Fruit fly (Drosophila melanogaster) whole organism, prepupa: ENCODE data around the gene Pgant4.

Experiments
- Blimp-1 ChIP-seq: fragments of 200-800 bp; sonication (Bioruptor generic); optimal IDR thresholded peaks from 3 replicates; lab custom pipeline; 2017; ENCODE audit warnings: missing biosample characterization, missing genetic modification characterization, mild to moderate bottlenecking, moderate library complexity, missing genetic modification reagents
- CG10631 ChIP-seq: fragments of 200-800 bp; sonication (Bioruptor generic); optimal IDR thresholded peaks from 2 replicates; lab custom pipeline; 2016; ENCODE audit warnings: missing biosample characterization, missing genetic modification characterization
- CG10669 ChIP-seq: fragments of 200-800 bp; sonication (Bioruptor generic); optimal IDR thresholded peaks from 3 replicates; lab custom pipeline; 2018; ENCODE audit warnings: missing biosample characterization, mild to moderate bottlenecking, missing genetic modification characterization, moderate library complexity
- CG11762 ChIP-seq: fragments of 200-800 bp; sonication (Bioruptor generic); optimal IDR thresholded peaks from 3 replicates; lab custom pipeline; 2016; ENCODE audit warnings: missing biosample characterization, missing genetic modification characterization; ENCODE audit not compliant: insufficient read depth
- CG11902 ChIP-seq: fragments of 200-800 bp; sonication (Bioruptor generic); optimal IDR thresholded peaks from 3 replicates; lab custom pipeline; 2016; ENCODE audit warnings: missing biosample characterization, missing genetic modification characterization
- CG15336 ChIP-seq: fragments of 200-800 bp; sonication (Bioruptor generic); IDR thresholded peaks from 2 replicates; pipeline ENCODE4 v1.3.6; 2022; ENCODE audit warnings: missing biosample characterization, missing genetic modification characterization
- CG3032 ChIP-seq: fragments of 200-800 bp; optimal IDR thresholded peaks from 2 replicates; lab custom pipeline; 2019; ENCODE audit warnings: missing biosample characterization, mild to moderate bottlenecking, missing genetic modification characterization, moderate library complexity
- CG31627 ChIP-seq: fragments of 200-800 bp; sonication (Bioruptor generic); optimal IDR thresholded peaks from 3 replicates; lab custom pipeline; 2016; ENCODE audit warnings: missing biosample characterization, missing genetic modification characterization
- CG32006 ChIP-seq: fragments of 200-800 bp; sonication (Bioruptor generic); optimal IDR thresholded peaks from 3 replicates; lab custom pipeline; 2017; ENCODE audit warnings: missing biosample characterization, mild to moderate bottlenecking, missing genetic modification characterization
- CG34406 ChIP-seq: fragments of 200-800 bp; sonication (Bioruptor generic); optimal IDR thresholded peaks from 3 replicates; lab custom pipeline; 2016; ENCODE audit warnings: missing biosample characterization, missing genetic modification characterization
- CG3919 ChIP-seq: fragments of 200-800 bp; sonication (Bioruptor generic); optimal IDR thresholded peaks from 3 replicates; lab custom pipeline; 2016; ENCODE audit warnings: missing biosample characterization, missing genetic modification characterization
- CG4318 ChIP-seq: fragments of 200-800 bp; sonication (Bioruptor generic); optimal IDR thresholded peaks from 3 replicates; lab custom pipeline; 2017; ENCODE audit warnings: missing biosample characterization, mild to moderate bottlenecking, missing genetic modification characterization
- CG6163 ChIP-seq: fragments of 200-800 bp; sonication (Bioruptor generic); IDR thresholded peaks from 3 replicates; pipeline ENCODE4 v1.3.6; 2022; ENCODE audit warnings: missing biosample characterization, missing genetic modification characterization
- CG6276 ChIP-seq: fragments of 200-800 bp; sonication (Bioruptor generic); optimal IDR thresholded peaks from 2 replicates; lab custom pipeline; 2017; ENCODE audit warnings: missing biosample characterization, mild to moderate bottlenecking, missing genetic modification characterization
- CG6792 ChIP-seq: fragments of 200-800 bp; sonication (Bioruptor generic); optimal IDR thresholded peaks from 3 replicates; lab custom pipeline; 2016; ENCODE audit warnings: missing biosample characterization, missing genetic modification characterization
- CG8119 ChIP-seq: fragments of 200-800 bp; sonication (Bioruptor generic); IDR thresholded peaks from 3 replicates; pipeline ENCODE4 v1.3.6; 2022; ENCODE audit warnings: missing biosample characterization, missing genetic modification characterization
- CG8319 ChIP-seq: fragments of 200-800 bp; sonication (Bioruptor generic); optimal IDR thresholded peaks from 3 replicates; lab custom pipeline; 2016; ENCODE audit warnings: missing biosample characterization, missing genetic modification characterization
- CG8632 ChIP-seq: fragments of 200-800 bp; sonication (Bioruptor generic); optimal IDR thresholded peaks from 3 replicates; lab custom pipeline; 2016; ENCODE audit warnings: missing biosample characterization, missing genetic modification characterization
- Eip78C ChIP-seq: fragments of 200-800 bp; sonication (Bioruptor generic); peaks from one replicate; lab custom pipeline; 2016; ENCODE audit warnings: missing biosample characterization, missing genetic modification characterization
- Ets96B ChIP-seq: fragments of 200-800 bp; optimal IDR thresholded peaks from 2 replicates; lab custom pipeline; 2019; ENCODE audit warnings: missing biosample characterization, mild to moderate bottlenecking, missing genetic modification characterization, moderate library complexity
- Gug ChIP-seq: fragments of 200-800 bp; sonication (Bioruptor generic); IDR thresholded peaks from 2 replicates; pipeline ENCODE4 v1.3.6; 2022; ENCODE audit warnings: missing biosample characterization, missing genetic modification characterization
- Hr39 ChIP-seq: fragments of 200-800 bp; sonication (Bioruptor generic); optimal IDR thresholded peaks from 2 replicates; lab custom pipeline; 2016; ENCODE audit warnings: missing biosample characterization, missing genetic modification characterization
- Hr4 ChIP-seq: fragments of 200-800 bp; sonication (Bioruptor generic); optimal IDR thresholded peaks from 3 replicates; lab custom pipeline; 2016; ENCODE audit warnings: missing biosample characterization, missing genetic modification characterization
- Lpt ChIP-seq: fragments of 200-800 bp; sonication (Bioruptor generic); optimal IDR thresholded peaks from 3 replicates; lab custom pipeline; 2016; ENCODE audit warnings: missing biosample characterization, missing genetic modification characterization
- OdsH ChIP-seq: fragments of 200-800 bp; sonication (Bioruptor generic); optimal IDR thresholded peaks from 3 replicates; lab custom pipeline; 2016; ENCODE audit warnings: missing biosample characterization, missing genetic modification characterization
- cyc ChIP-seq: fragments of 200-800 bp; sonication (Bioruptor generic); optimal IDR thresholded peaks from 3 replicates; lab custom pipeline; 2016; ENCODE audit warnings: missing biosample characterization, missing genetic modification characterization
- dsx ChIP-seq: fragments of 200-800 bp; optimal IDR thresholded peaks from 3 replicates; lab custom pipeline; 2019; ENCODE audit warnings: missing biosample characterization, mild to moderate bottlenecking, missing genetic modification characterization, moderate library complexity; ENCODE audit not compliant: poor library complexity, severe bottlenecking
- eg ChIP-seq: fragments of 200-800 bp; sonication (Bioruptor generic); IDR thresholded peaks from 3 replicates; pipeline ENCODE4 v1.3.6; 2022; ENCODE audit warnings: missing biosample characterization, missing genetic modification characterization
- esn ChIP-seq: fragments of 200-800 bp; sonication (Bioruptor generic); optimal IDR thresholded peaks from 2 replicates; lab custom pipeline; 2016; ENCODE audit warnings: missing biosample characterization, mild to moderate bottlenecking, missing genetic modification characterization, moderate library complexity
- fd85E ChIP-seq: fragments of 200-800 bp; sonication (Bioruptor generic); optimal IDR thresholded peaks from 3 replicates; lab custom pipeline; 2016; ENCODE audit warnings: missing biosample characterization, missing genetic modification characterization
- lz ChIP-seq: fragments of 200-800 bp; sonication (Bioruptor generic); optimal IDR thresholded peaks from 3 replicates; lab custom pipeline; 2016; ENCODE audit warnings: missing biosample characterization, missing genetic modification characterization
- pdm3 ChIP-seq: fragments of 200-800 bp; sonication (Bioruptor generic); optimal IDR thresholded peaks from 3 replicates; lab custom pipeline; 2016; ENCODE audit warnings: missing biosample characterization, missing genetic modification characterization
- salr ChIP-seq, 2 experiments: fragments of 200-800 bp; sonication (Bioruptor generic); optimal IDR thresholded peaks; 3 replicates each; lab custom pipeline; 2016 to 2018; ENCODE audit warnings: missing biosample characterization in 2 of 2, missing genetic modification characterization in 2 of 2, mild to moderate bottlenecking in 1 of 2
- ss ChIP-seq, 2 experiments: fragments of 200-800 bp; sonication (Bioruptor generic); optimal IDR thresholded peaks; 2 replicates in 1 of 2; 3 replicates in 1 of 2; lab custom pipeline; 2017 to 2018; ENCODE audit warnings: mild to moderate bottlenecking in 2 of 2, missing biosample characterization in 2 of 2, missing genetic modification characterization in 2 of 2, moderate library complexity in 1 of 2
- topi ChIP-seq: fragments of 200-800 bp; sonication (Bioruptor generic); optimal IDR thresholded peaks from 3 replicates; lab custom pipeline; 2016; ENCODE audit warnings: missing biosample characterization, missing genetic modification characterization
- vri ChIP-seq: fragments of 200-800 bp; sonication (Bioruptor generic); optimal IDR thresholded peaks from 3 replicates; lab custom pipeline; 2016; ENCODE audit warnings: missing biosample characterization, mild to moderate bottlenecking, missing genetic modification characterization

Pgant4 gene

DNA sequence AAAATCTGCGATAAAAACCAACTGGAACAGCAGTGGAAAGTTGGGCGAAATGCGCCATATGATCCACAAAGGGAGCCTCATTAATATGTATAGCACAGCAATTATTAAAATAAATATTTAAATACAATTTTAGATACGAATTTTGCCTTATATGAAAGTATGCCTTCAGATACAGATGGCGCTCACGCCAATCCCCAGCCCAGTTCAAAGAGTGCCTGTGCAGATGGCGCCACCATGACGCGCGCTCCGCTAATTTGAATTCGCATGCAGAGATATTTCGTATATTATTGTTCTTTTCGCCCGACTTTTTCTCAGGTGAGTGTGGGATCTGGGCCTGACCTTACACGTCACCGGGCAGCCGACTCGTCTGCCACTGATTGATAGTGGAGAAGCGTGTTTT is at the start of gene Pgant4:
Gene Pgant4 (plus strand): TSS at position 362 of the 400 bp plus-strand sequence.
- TF ChIP-seq CG31627 (GFP tag; lab: Kevin White, UChicago) (peak; percentile 58), CG8119 (GFP tag; lab: Robert Waterston, UW) (no peak), CG8319 (no peak), cyc (GFP tag; lab: Kevin White, UChicago) (peak; percentile 63), ss (GFP tag; optimal IDR thresholded peaks at IDR 0.05; lab: Kevin White, UChicago) (no peak), lz (GFP tag; lab: Kevin White, UChicago) (peak; percentile 60), CG6792 (GFP tag; lab: Kevin White, UChicago) (peak; percentile 13), Hr39 (GFP tag; lab: Kevin White, UChicago) (peak; percentile 41), salr (GFP tag; optimal IDR thresholded peaks at IDR 0.05; lab: Kevin White, UChicago) (peak in 1 of 2 experiments; percentile 2), esn (peak; percentile 57), CG6276 (GFP tag; lab: Kevin White, UChicago) (no peak), CG3032 (tag; lab: Kevin White, UChicago) (peak; percentile 2), topi (GFP tag; lab: Kevin White, UChicago) (peak; percentile 15)

dm6 chr2L:3422753-3423152 is 49.6 kb upstream of the Pgant4 start:
- TF ChIP-seq CG15336 (GFP tag; lab: Robert Waterston, UW) (0 out of 2 replicates have a peak, but pooled peaks have one; percentile 9), Eip78C (peak; percentile 50), eg (GFP tag; lab: Robert Waterston, UW) (peak; percentile 13; the same call in 1 of the 3 replicates), CG11902 (no peak), CG34406 (GFP tag; lab: Kevin White, UChicago) (no peak), CG3919 (peak; percentile 10), Ets96B (no peak), Lpt (no peak), CG6163 (GFP tag; lab: Robert Waterston, UW) (peak; percentile 6; the same call in 1 of the 3 replicates)
- TF ChIP-seq, all 60 proteins: peak for 5

dm6 chr2L:3425947-3426346 is 46.5 kb upstream of the Pgant4 start:
- TF ChIP-seq CG11762 (GFP tag; lab: Kevin White, UChicago) (no peak), CG3032 (tag; lab: Kevin White, UChicago) (peak; percentile 33)

DNA sequence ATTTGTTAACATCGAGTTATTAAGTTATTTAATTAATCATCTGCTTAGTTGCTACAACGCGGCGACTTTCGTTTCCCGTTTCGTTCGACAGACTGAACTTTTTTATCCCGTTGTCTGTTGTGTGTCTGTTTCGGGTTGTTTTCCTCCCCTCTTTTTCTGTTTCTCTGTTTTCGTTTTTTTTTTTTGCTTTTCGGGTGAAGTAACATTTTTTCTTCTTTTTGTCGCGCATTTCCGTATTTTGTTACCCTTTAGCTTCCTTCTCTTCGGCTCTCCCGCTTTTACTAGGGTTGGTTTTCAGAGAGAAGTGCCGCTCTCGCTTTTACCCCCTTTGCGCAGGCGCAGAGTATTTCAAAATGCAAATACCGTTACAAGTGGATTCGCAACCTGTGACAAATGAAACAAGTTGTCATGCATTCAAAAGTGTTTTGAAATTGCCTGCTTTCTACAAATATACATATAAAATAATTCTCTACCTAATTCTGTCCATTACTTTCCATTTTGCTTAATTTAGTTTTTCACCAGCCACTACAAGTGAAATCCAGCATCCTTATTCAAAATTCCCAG is 45.7 kb upstream of the Pgant4 start, which contains the start of gene Pgant2:
Gene Pgant2 (minus strand): TSS at position 51 of the 564 bp plus-strand sequence.
- TF ChIP-seq fd85E (GFP tag; lab: Kevin White, UChicago): no peak
- TF ChIP-seq ss (GFP tag; optimal IDR thresholded peaks at IDR 0.05; lab: Kevin White, UChicago): peak in 1 of 2 experiments; percentile 18
- TF ChIP-seq eg (GFP tag; lab: Robert Waterston, UW): 0 out of 3 replicates have a peak, but pooled peaks have one; percentile 31
- TF ChIP-seq, all 60 proteins: peak for 2

DNA sequence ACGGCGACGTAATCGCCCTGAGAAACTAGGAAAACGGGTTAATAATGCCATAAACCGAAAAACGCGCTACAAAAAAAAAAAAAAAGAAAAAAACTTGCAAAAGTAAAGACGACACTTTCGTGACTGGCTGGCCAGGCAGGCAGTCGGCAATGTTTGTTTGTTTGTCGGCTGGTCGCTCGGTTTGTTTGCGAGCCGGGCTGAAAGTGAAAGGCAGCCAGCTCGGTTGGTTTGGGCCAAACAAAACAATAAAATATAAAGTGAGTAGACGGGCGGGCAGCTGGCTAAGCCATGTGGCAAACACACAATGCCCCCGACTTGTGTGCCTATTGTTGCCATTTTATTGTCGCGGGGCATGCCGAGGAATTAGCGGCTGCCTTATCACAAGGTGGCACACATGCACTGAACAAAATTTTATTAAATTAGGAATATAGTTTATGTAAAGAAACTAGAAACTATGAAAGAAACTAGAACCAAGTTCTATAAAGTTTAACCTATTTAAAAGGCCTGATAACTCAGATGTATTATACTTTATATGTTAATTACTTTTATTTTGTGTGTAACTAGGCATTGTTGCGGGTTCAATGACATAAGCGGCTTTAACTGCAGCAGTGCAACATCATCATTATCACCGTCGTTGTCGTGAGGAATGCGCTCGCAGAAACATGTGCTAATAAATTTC is 43.8 kb upstream of the Pgant4 start:
- peak; percentile 70; the same call in 2 of the 3 replicates for TF ChIP-seq eg (GFP tag; lab: Robert Waterston, UW)
- no peak for TF ChIP-seq CG10669 (GFP tag; lab: Kevin White, UChicago)
- no peak for TF ChIP-seq CG3032 (tag; lab: Kevin White, UChicago)
- TF ChIP-seq CG6792 (GFP tag; lab: Kevin White, UChicago): no peak
- TF ChIP-seq CG8119 (GFP tag; lab: Robert Waterston, UW): peak; percentile 71
- peak; percentile 37 for TF ChIP-seq CG6276 (GFP tag; lab: Kevin White, UChicago)
- no peak for TF ChIP-seq CG8632 (GFP tag; lab: Kevin White, UChicago)
- TF ChIP-seq CG31627 (GFP tag; lab: Kevin White, UChicago): no peak
- no peak for TF ChIP-seq Ets96B
- no peak for TF ChIP-seq lz (GFP tag; lab: Kevin White, UChicago)
- TF ChIP-seq Eip78C: peak; percentile 40
- TF ChIP-seq Gug (GFP tag; lab: Robert Waterston, UW): no peak
- TF ChIP-seq cyc (GFP tag; lab: Kevin White, UChicago): no peak
- peak; percentile 8 for TF ChIP-seq OdsH (GFP tag; lab: Kevin White, UChicago)
- TF ChIP-seq CG10631 (GFP tag; lab: Kevin White, UChicago): no peak
- TF ChIP-seq pdm3 (GFP tag; lab: Kevin White, UChicago): peak; percentile 36
- TF ChIP-seq Hr4 (GFP tag; lab: Kevin White, UChicago): peak; percentile 70
- no peak for TF ChIP-seq CG3919
- TF ChIP-seq CG4318 (GFP tag; lab: Kevin White, UChicago): no peak
- TF ChIP-seq Blimp-1 (GFP tag; lab: Kevin White, UChicago): no peak
- TF ChIP-seq CG15336 (GFP tag; lab: Robert Waterston, UW): peak; percentile 70
- TF ChIP-seq CG11762 (GFP tag; lab: Kevin White, UChicago): no peak
- TF ChIP-seq ss (GFP tag; optimal IDR thresholded peaks at IDR 0.05; lab: Kevin White, UChicago): no peak
- peak; percentile 39 for TF ChIP-seq CG32006 (GFP tag; lab: Kevin White, UChicago)
- TF ChIP-seq dsx (GFP tag; lab: Kevin White, UChicago): no peak
- TF ChIP-seq vri: no peak
